Worm (Caenorhabditis elegans): ENCODE data around the gene clec-205.

- TF ChIP-seq klf-2 (GFP tag; conservative IDR thresholded peaks at IDR 0.05) (no peak), cog-1 (tag; optimal IDR thresholded peaks at IDR 0.05) (no peak), ztf-29 (GFP tag; IDR thresholded peaks at IDR 0.05) (no peak), tab-1 (GFP tag; IDR thresholded peaks at IDR 0.05) (no peak), flt-1 (GFP tag; IDR thresholded peaks at IDR 0.05) (no peak), T22C8.4 (GFP tag; IDR thresholded peaks at IDR 0.05) (no peak), ref-1 (GFP tag; conservative IDR thresholded peaks at IDR 0.05) (no peak), ztf-23 (GFP tag; IDR thresholded peaks at IDR 0.05) (no peak)
Measured at ce11 chrV:1755589-1755988, 5.1 kb upstream of the clec-205 start, which contains the start of gene ZK697.14.
